Worm (Caenorhabditis elegans) whole organism, L1 larva: Measurements from ENCODE around the gene Y102A11A.9.

Experiments
- ama-1 ChIP-seq: fragments of 150-350 bp; optimal IDR thresholded peaks from 2 replicates; lab custom pipeline; 2014
- fkh-10 ChIP-seq: sonication (generic microtip); optimal IDR thresholded peaks from 2 replicates; lab custom pipeline; 2017; ENCODE audit warnings: missing biosample characterization, missing genetic modification reagents, missing genetic modification characterization
- lin-13 ChIP-seq: fragments of 150-350 bp; optimal IDR thresholded peaks from 2 replicates; lab custom pipeline; 2014; ENCODE audit warnings: missing biosample characterization, missing genetic modification reagents, missing genetic modification characterization
- nhr-11 ChIP-seq: fragments of 150-350 bp; optimal IDR thresholded peaks from 2 replicates; lab custom pipeline; 2014; ENCODE audit warnings: missing biosample characterization, missing genetic modification characterization
- nhr-28 ChIP-seq: fragments of 150-350 bp; optimal IDR thresholded peaks from 2 replicates; lab custom pipeline; 2014; ENCODE audit warnings: missing biosample characterization, missing genetic modification characterization

ce11 chrX:2012491-2013201 is at the start of gene Y102A11A.9:
- TF ChIP-seq ama-1 (lab: Kevin White, UChicago) (no peak), lin-13 (GFP tag; lab: Kevin White, UChicago) (no peak), fkh-10 (GFP tag; lab: Kevin White, UChicago) (no peak), nhr-11 (tag; lab: Kevin White, UChicago) (no peak), nhr-28 (tag; lab: Kevin White, UChicago) (no peak)
